Fruit fly (Drosophila melanogaster): ENCODE results near the gene Spase22-23.
A peak's percentile ranks its signal among the peaks of the same experiment; 100 is the strongest.

Gene Spase22-23

dm6 chr3R:24271071-24271470, 41.2 kb upstream of the Spase22-23 start, which contains the start of gene jar (continued):
- TF ChIP-seq Doc3 (GFP tag; IDR thresholded peaks at IDR 0.05; ENCODE audit: partially characterized antibody) (peak; percentile 80), CG11398 (GFP tag; optimal IDR thresholded peaks at IDR 0.05) (no peak), Drgx (GFP tag; IDR thresholded peaks at IDR 0.05) (no peak), sens-2 (GFP tag; IDR thresholded peaks at IDR 0.05) (peak; percentile 67), zfh1 (GFP tag; IDR thresholded peaks at IDR 0.05) (peak; percentile 29; the same call in 1 of the 3 replicates), Asciz (GFP tag; optimal IDR thresholded peaks at IDR 0.05) (peak; percentile 45), pho (GFP tag; optimal IDR thresholded peaks at IDR 0.05) (peak; percentile 12), Ets65A (GFP tag) (peak; percentile 79), CG15514 (GFP tag; optimal IDR thresholded peaks at IDR 0.05) (peak; percentile 85), Meics (GFP tag; optimal IDR thresholded peaks at IDR 0.05) (peak; percentile 18), ash1 (GFP tag; optimal IDR thresholded peaks at IDR 0.05) (peak; percentile 52), GATAe (GFP tag; conservative IDR thresholded peaks at IDR 0.05) (no peak), Spps (tag; optimal IDR thresholded peaks at IDR 0.05) (no peak), wek (GFP tag; optimal IDR thresholded peaks at IDR 0.05) (peak; percentile 65), ttk (GFP tag; IDR thresholded peaks at IDR 0.05) (no peak), Dfd (GFP tag; optimal IDR thresholded peaks at IDR 0.05) (no peak), CG15601 (tag; optimal IDR thresholded peaks at IDR 0.05) (peak; percentile 37), her (GFP tag; optimal IDR thresholded peaks at IDR 0.05) (peak; percentile 12), gcm (GFP tag; optimal IDR thresholded peaks at IDR 0.05) (peak; percentile 63), Sox100B (GFP tag; optimal IDR thresholded peaks at IDR 0.05) (no peak), CG2889 (GFP tag; IDR thresholded peaks at IDR 0.05) (no peak), stwl (tag; optimal IDR thresholded peaks at IDR 0.05) (peak; percentile 35), Antp (GFP tag; optimal IDR thresholded peaks at IDR 0.05) (no peak), Dp (GFP tag; optimal IDR thresholded peaks at IDR 0.05) (peak; percentile 100), croc (GFP tag; conservative IDR thresholded peaks at IDR 0.05) (no peak), CG7987 (GFP tag; optimal IDR thresholded peaks at IDR 0.05) (peak; percentile 71), Nf-YC (tag; optimal IDR thresholded peaks at IDR 0.05) (peak; percentile 53), ro (GFP tag; IDR thresholded peaks at IDR 0.05) (no peak), CG12659 (GFP tag; optimal IDR thresholded peaks at IDR 0.05) (peak; percentile 66), CG34422 (GFP tag; IDR thresholded peaks at IDR 0.05) (peak; percentile 79; the same call in 2 of the 3 replicates), zfh2 (GFP tag; optimal IDR thresholded peaks at IDR 0.05) (no peak), klu (GFP tag; IDR thresholded peaks at IDR 0.05) (no peak), CG7357 (GFP tag; IDR thresholded peaks at IDR 0.05) (no peak), CkIIα-i1 (GFP tag; IDR thresholded peaks at IDR 0.05) (no peak), Scr (GFP tag; IDR thresholded peaks at IDR 0.05; ENCODE audit: partially characterized antibody) (peak; percentile 88), CG17359 (tag; optimal IDR thresholded peaks at IDR 0.05) (peak; percentile 38), CG17912 (GFP tag; optimal IDR thresholded peaks at IDR 0.05) (peak; percentile 53), trem (tag; optimal IDR thresholded peaks at IDR 0.05) (peak; percentile 84), CG14050 (GFP tag; IDR thresholded peaks at IDR 0.05) (no peak), Hr78 (GFP tag; optimal IDR thresholded peaks at IDR 0.05) (no peak), HmgD (GFP tag; optimal IDR thresholded peaks at IDR 0.05) (peak; percentile 28), Gsc (GFP tag; IDR thresholded peaks at IDR 0.05) (no peak), shn (GFP tag; optimal IDR thresholded peaks at IDR 0.05) (no peak), B-H1 (GFP tag; IDR thresholded peaks at IDR 0.05) (no peak; the same call in 2 of the 3 replicates), so (GFP tag; IDR thresholded peaks at IDR 0.05) (peak; percentile 74; the same call in 2 of the 3 replicates), run (tag; optimal IDR thresholded peaks at IDR 0.05) (peak; percentile 39), NFAT (GFP tag; IDR thresholded peaks at IDR 0.05) (peak; percentile 55), CG13894 (tag; optimal IDR thresholded peaks at IDR 0.05) (peak; percentile 77), CG6175 (GFP tag; IDR thresholded peaks at IDR 0.05) (no peak), br (optimal IDR thresholded peaks at IDR 0.05) (no peak), zen2 (GFP tag; IDR thresholded peaks at IDR 0.05; ENCODE audit: partially characterized antibody) (peak; percentile 87), CG18619 (GFP tag; optimal IDR thresholded peaks at IDR 0.05) (no peak)
